Worm (Caenorhabditis elegans) whole organism, L2 larva: ENCODE measurements around the gene T16G1.2.

Experiments
- C34F6.9 ChIP-seq: fragments of 150-350 bp; optimal IDR thresholded peaks from 2 replicates; lab custom pipeline; 2014; ENCODE audit warnings: missing biosample characterization, missing genetic modification characterization
- F13H6.1 ChIP-seq: sonication (generic microtip); optimal IDR thresholded peaks from 2 replicates; lab custom pipeline; 2016; ENCODE audit warnings: missing genetic modification characterization, missing compliant biosample characterization
- Y55F3AM.14 ChIP-seq: fragments of 200-800 bp; sonication (Bioruptor generic); optimal IDR thresholded peaks from 2 replicates; lab custom pipeline; 2018; ENCODE audit warnings: mild to moderate bottlenecking, missing genetic modification characterization, missing compliant biosample characterization
- ZK546.5 ChIP-seq: sonication (generic microtip); optimal IDR thresholded peaks from 2 replicates; lab custom pipeline; 2017; ENCODE audit warnings: missing biosample characterization, missing genetic modification characterization
- ama-1 ChIP-seq: fragments of 150-350 bp; optimal IDR thresholded peaks from 2 replicates; lab custom pipeline; 2018; ENCODE audit warnings: inconsistent platforms
- blmp-1 ChIP-seq: sonication (generic microtip); optimal IDR thresholded peaks from 2 replicates; lab custom pipeline; 2017; ENCODE audit warnings: missing genetic modification characterization, mild to moderate bottlenecking, missing compliant biosample characterization, antibody characterized with exemption, moderate library complexity; ENCODE audit not compliant: insufficient read depth
- crh-2 ChIP-seq: sonication (generic microtip); optimal IDR thresholded peaks from 2 replicates; lab custom pipeline; 2017; ENCODE audit warnings: missing biosample characterization, missing genetic modification characterization
- egl-27 ChIP-seq: sonication (generic microtip); optimal IDR thresholded peaks from 3 replicates; lab custom pipeline; 2017; ENCODE audit warnings: missing biosample characterization, missing genetic modification reagents, missing genetic modification characterization
- elt-1 ChIP-seq: fragments of 150-350 bp; optimal IDR thresholded peaks from 2 replicates; lab custom pipeline; 2014; ENCODE audit warnings: missing biosample characterization, missing genetic modification characterization
- elt-3 ChIP-seq: sonication (generic microtip); optimal IDR thresholded peaks from 2 replicates; lab custom pipeline; 2017; ENCODE audit warnings: missing biosample characterization, missing genetic modification characterization
- fos-1 ChIP-seq: fragments of 150-350 bp; optimal IDR thresholded peaks from 2 replicates; lab custom pipeline; 2014; ENCODE audit warnings: missing biosample characterization, missing genetic modification characterization
- gmeb-1 ChIP-seq: fragments of 150-350 bp; optimal IDR thresholded peaks from 2 replicates; lab custom pipeline; 2014; ENCODE audit warnings: missing biosample characterization, missing genetic modification characterization
- lin-11 ChIP-seq: fragments of 150-350 bp; sonication (generic microtip); optimal IDR thresholded peaks from 2 replicates; lab custom pipeline; 2014; ENCODE audit warnings: missing biosample characterization, missing genetic modification characterization, inconsistent platforms, mixed read lengths
- lin-13 ChIP-seq: fragments of 150-350 bp; optimal IDR thresholded peaks from 2 replicates; lab custom pipeline; 2014; ENCODE audit warnings: missing biosample characterization, missing genetic modification reagents, missing genetic modification characterization
- lin-39 ChIP-seq: fragments of 150-350 bp; optimal IDR thresholded peaks from 2 replicates; lab custom pipeline; 2014; ENCODE audit warnings: missing biosample characterization, missing genetic modification reagents, missing genetic modification characterization
- mab-5 ChIP-seq: fragments of 150-350 bp; optimal IDR thresholded peaks from 2 replicates; lab custom pipeline; 2014; ENCODE audit warnings: missing biosample characterization, missing genetic modification characterization
- mbf-1 ChIP-seq: sonication (generic microtip); optimal IDR thresholded peaks from 2 replicates; lab custom pipeline; 2017; ENCODE audit warnings: missing biosample characterization, missing genetic modification characterization
- mdl-1 ChIP-seq, 2 experiments: fragments of 150-350 bp in 1 of 2; sonication (generic microtip) in 1 of 2; optimal IDR thresholded peaks; 2 replicates each; lab custom pipeline; 2017; ENCODE audit warnings: missing biosample characterization in 2 of 2, missing genetic modification characterization in 2 of 2
- nhr-129 ChIP-seq: fragments of 150-350 bp; optimal IDR thresholded peaks from 2 replicates; lab custom pipeline; 2014; ENCODE audit warnings: missing biosample characterization, missing genetic modification characterization
- nhr-21 ChIP-seq: fragments of 150-350 bp; optimal IDR thresholded peaks from 2 replicates; lab custom pipeline; 2014; ENCODE audit warnings: missing biosample characterization, missing genetic modification characterization
- nhr-23 ChIP-seq: fragments of 150-350 bp; optimal IDR thresholded peaks from 2 replicates; lab custom pipeline; 2014; ENCODE audit warnings: missing biosample characterization, missing genetic modification reagents, missing genetic modification characterization
- nhr-237 ChIP-seq: fragments of 150-350 bp; optimal IDR thresholded peaks from 2 replicates; lab custom pipeline; 2014; ENCODE audit warnings: missing biosample characterization, missing genetic modification characterization
- nhr-25 ChIP-seq: fragments of 150-350 bp; sonication (generic microtip); optimal IDR thresholded peaks from 3 replicates; lab custom pipeline; 2014; ENCODE audit warnings: missing biosample characterization, missing genetic modification characterization
- nhr-6 ChIP-seq: fragments of 150-350 bp; optimal IDR thresholded peaks from 2 replicates; lab custom pipeline; 2014; ENCODE audit warnings: missing biosample characterization, missing genetic modification characterization
- nhr-77 ChIP-seq: fragments of 150-350 bp; optimal IDR thresholded peaks from 2 replicates; lab custom pipeline; 2014; ENCODE audit warnings: missing biosample characterization, missing genetic modification characterization
- peb-1 ChIP-seq: fragments of 150-350 bp; optimal IDR thresholded peaks from 2 replicates; lab custom pipeline; 2014; ENCODE audit warnings: missing biosample characterization, missing genetic modification characterization
- sem-4 ChIP-seq: fragments of 150-350 bp; optimal IDR thresholded peaks from 2 replicates; lab custom pipeline; 2014; ENCODE audit warnings: missing biosample characterization, missing genetic modification reagents, missing genetic modification characterization
- skn-1 ChIP-seq: sonication (generic microtip); optimal IDR thresholded peaks from 2 replicates; lab custom pipeline; 2017; ENCODE audit warnings: missing biosample characterization, missing genetic modification characterization
- sma-9 ChIP-seq, 2 experiments: fragments of 150-350 bp in 1 of 2; sonication (generic microtip) in 1 of 2; optimal IDR thresholded peaks; 2 replicates each; lab custom pipeline; 2014 to 2016; ENCODE audit warnings: missing genetic modification characterization in 2 of 2, mild to moderate bottlenecking in 1 of 2, missing biosample characterization in 1 of 2, missing compliant biosample characterization in 1 of 2, missing genetic modification reagents in 1 of 2, moderate library complexity in 1 of 2
- snpc-4 ChIP-seq: fragments of 150-350 bp; optimal IDR thresholded peaks from 2 replicates; lab custom pipeline; 2014; ENCODE audit warnings: missing biosample characterization, missing genetic modification characterization
- unc-55 ChIP-seq: fragments of 150-350 bp; sonication (generic microtip); optimal IDR thresholded peaks from 3 replicates; lab custom pipeline; 2014; ENCODE audit warnings: missing biosample characterization, missing genetic modification reagents, missing genetic modification characterization
- zag-1 ChIP-seq: fragments of 150-350 bp; optimal IDR thresholded peaks from 2 replicates; lab custom pipeline; 2014; ENCODE audit warnings: missing biosample characterization, missing genetic modification characterization
- ztf-4 ChIP-seq: fragments of 150-350 bp; optimal IDR thresholded peaks from 2 replicates; lab custom pipeline; 2014; ENCODE audit warnings: missing biosample characterization, missing genetic modification characterization

The T16G1.2 gene

DNA sequence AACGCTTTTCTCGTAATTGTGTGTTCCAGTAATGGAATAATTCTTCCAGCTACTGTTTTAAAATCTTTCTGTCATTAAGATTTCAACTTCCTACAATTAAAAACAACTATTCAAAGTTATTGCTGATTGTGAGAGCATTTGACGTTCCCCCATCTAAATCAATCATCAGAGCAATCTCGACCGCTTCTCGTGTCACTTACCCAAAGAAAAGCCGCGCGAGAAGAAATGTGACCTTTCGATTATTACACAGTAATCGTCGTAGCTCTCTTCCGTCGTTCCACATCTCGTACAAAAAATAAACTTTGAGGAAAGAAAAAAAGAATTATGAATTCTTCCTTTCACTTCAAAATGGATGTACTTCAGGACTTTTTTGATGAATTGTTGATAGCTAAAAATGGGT lies 21.8 kb upstream of the T16G1.2 start:
- TF ChIP-seq mab-5 (tag; lab: Kevin White, UChicago) (no peak), elt-3 (tag; lab: Kevin White, UChicago) (no peak), crh-2 (tag; lab: Kevin White, UChicago) (no peak), snpc-4 (tag; lab: Kevin White, UChicago) (no peak), ZK546.5 (no peak), unc-55 (GFP tag; lab: Kevin White, UChicago) (no peak), gmeb-1 (no peak), skn-1 (tag; lab: Kevin White, UChicago) (no peak), ama-1 (lab: Kevin White, UChicago) (no peak), sem-4 (tag; lab: Kevin White, UChicago) (no peak), F13H6.1 (tag; lab: Kevin White, UChicago) (no peak), peb-1 (no peak), blmp-1 (no peak)

- TF ChIP-seq lin-13 (GFP tag; lab: Kevin White, UChicago) = no peak
- no peak for TF ChIP-seq lin-11 (tag; lab: Kevin White, UChicago)
- no peak for TF ChIP-seq lin-39
These were observed 20.7 kb upstream of the T16G1.2 start for ce11 chrV:12908614-12909013.

DNA sequence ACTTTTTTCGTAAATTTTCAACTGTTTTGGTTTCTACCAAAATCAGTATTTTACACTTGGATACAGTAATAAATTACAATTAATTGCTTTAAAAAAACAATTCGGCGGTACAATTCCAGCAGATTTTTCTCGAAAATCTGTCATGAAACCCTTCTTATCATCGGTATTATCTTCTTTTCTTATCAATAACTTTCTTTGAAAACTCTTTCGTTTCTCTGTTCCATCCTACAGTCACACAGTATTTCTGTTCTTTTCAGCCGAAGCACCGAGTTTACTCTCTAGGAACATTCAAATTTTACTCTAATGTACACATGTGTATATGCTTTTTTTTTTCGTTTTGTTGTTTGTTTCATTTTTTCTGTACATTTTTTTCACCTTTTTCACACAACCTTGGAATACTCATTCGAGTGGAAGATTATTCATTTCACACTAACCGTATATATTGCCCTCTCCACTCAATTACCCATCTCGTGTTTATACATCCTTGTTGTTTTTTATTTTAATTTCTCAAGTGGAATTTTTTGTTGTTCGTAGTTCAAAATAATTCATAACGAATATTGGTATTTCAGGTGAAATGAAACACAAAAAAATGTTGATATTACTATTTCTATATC lies 19.6 kb upstream of the T16G1.2 start, which contains the start of gene nid-1:
Gene nid-1 (plus strand): TSS at position 564 of the 614 bp plus-strand sequence.
- TF ChIP-seq sma-9 (GFP tag; optimal IDR thresholded peaks at IDR 0.05; lab: Kevin White, UChicago) (peak; percentile 51), sma-9 (tag; optimal IDR thresholded peaks at IDR 0.05; lab: Kevin White, UChicago) (no peak), egl-27 (tag; lab: Kevin White, UChicago) (no peak), nhr-77 (no peak), fos-1 (tag; lab: Kevin White, UChicago) (peak; percentile 20), Y55F3AM.14 (GFP tag; lab: Kevin White, UChicago) (no peak), elt-1 (tag; lab: Kevin White, UChicago) (no peak), crh-2 (tag; lab: Kevin White, UChicago) (peak; percentile 28), nhr-6 (no peak), gmeb-1 (peak; percentile 8), C34F6.9 (tag; lab: Kevin White, UChicago) (no peak)
- TF ChIP-seq, all 48 proteins: peak for 4

ce11 chrV:12919705-12920104 lies 9.6 kb upstream of the T16G1.2 start, which contains the start of gene lipl-1:
Gene lipl-1 (plus strand): TSS chrV:12919986.
- TF ChIP-seq ztf-4 (no peak), mab-5 (tag; lab: Kevin White, UChicago) (no peak), blmp-1 (no peak), fos-1 (tag; lab: Kevin White, UChicago) (peak; percentile 3), nhr-25 (tag; lab: Kevin White, UChicago) (no peak), elt-3 (tag; lab: Kevin White, UChicago) (no peak), egl-27 (tag; lab: Kevin White, UChicago) (no peak)

DNA sequence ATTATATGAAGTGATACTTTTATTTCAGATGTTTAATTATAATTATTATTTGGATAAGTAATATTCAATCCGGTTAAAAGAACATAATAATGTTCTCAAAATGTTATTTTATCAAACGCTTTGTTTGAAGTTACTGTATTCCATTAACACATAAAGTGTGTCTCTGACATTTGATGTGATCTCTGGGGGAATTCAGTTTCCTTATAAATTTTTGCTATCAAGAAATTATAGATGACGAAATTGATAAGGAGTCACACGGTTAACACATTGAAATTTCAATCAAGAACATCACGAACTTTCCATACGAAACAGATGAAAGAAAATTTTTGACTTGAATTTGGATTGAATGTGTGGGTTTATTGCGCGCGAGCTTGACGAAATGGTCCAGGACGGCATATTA lies 7.6 kb upstream of the T16G1.2 start:
- TF ChIP-seq gmeb-1 = peak; percentile 34
- TF ChIP-seq nhr-21 = no peak
- no peak for TF ChIP-seq nhr-6
- peak; percentile 43 for TF ChIP-seq crh-2 (tag; lab: Kevin White, UChicago)
- TF ChIP-seq peb-1 = no peak
- no peak for TF ChIP-seq skn-1 (tag; lab: Kevin White, UChicago)
- peak; percentile 73 for TF ChIP-seq fos-1 (tag; lab: Kevin White, UChicago)
- TF ChIP-seq egl-27 (tag; lab: Kevin White, UChicago) = no peak
- TF ChIP-seq sma-9 (GFP tag; optimal IDR thresholded peaks at IDR 0.05; lab: Kevin White, UChicago) = peak; percentile 75
- no peak for TF ChIP-seq sma-9 (tag; optimal IDR thresholded peaks at IDR 0.05; lab: Kevin White, UChicago)
- no peak for TF ChIP-seq elt-1 (tag; lab: Kevin White, UChicago)

DNA sequence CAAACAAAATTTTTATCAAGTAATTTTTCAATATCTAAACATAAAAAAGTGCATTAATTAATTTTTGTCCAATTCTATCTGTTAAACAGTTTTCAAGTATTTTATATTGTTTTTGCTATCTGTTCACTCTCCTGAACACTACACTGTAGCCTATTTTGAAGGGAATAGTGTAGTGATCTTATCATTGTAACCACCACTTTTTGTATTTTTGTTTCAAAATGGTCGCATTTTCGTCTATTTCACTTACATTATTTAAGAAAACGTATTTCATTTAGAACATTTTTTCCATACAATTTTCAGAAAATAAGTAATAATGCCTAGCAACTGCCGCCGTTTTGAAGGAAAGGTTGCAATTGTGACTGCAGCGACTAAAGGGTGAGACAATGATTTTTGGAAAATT lies 7.0 kb upstream of the T16G1.2 start, which contains the start of gene dhrs-4:
Gene dhrs-4 (plus strand): TSS at position 301 of the 400 bp plus-strand sequence.
- TF ChIP-seq nhr-23 (tag; lab: Kevin White, UChicago) (no peak), mdl-1 (tag; optimal IDR thresholded peaks at IDR 0.05; lab: Kevin White, UChicago) (no peak), nhr-237 (tag; lab: Kevin White, UChicago) (no peak), ZK546.5 (no peak), nhr-129 (tag; lab: Kevin White, UChicago) (no peak), elt-1 (tag; lab: Kevin White, UChicago) (no peak), Y55F3AM.14 (GFP tag; lab: Kevin White, UChicago) (no peak), egl-27 (tag; lab: Kevin White, UChicago) (no peak), nhr-6 (no peak), zag-1 (tag; lab: Kevin White, UChicago) (no peak), nhr-77 (no peak), mbf-1 (tag; lab: Kevin White, UChicago) (no peak)
